Worm (Caenorhabditis elegans): ENCODE data around the gene K12H6.10.

DNA sequence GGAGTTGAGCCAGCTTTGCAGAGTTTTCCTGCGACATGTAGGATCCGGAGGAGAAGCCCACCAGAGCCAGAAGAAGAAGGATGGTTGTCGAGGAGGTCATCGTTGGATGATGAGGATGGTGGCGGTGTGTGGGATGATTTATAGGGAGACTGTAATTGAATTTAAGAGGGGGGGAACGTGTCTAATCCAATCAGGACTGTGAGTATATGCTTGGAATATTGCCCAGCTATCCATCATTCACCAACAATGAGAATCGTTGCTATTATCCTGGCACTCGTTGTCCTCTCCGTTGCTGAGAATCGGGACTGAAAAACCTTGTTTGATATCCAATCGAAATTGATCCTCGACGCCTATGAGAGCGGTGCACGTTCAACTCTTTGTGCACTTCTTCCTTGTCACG, 3.4 kb downstream of the K12H6.10 start, which contains the start of gene K12H6.5:
- TF ChIP-seq dao-5 (tag; optimal IDR thresholded peaks at IDR 0.05) (no peak), him-1 (tag; optimal IDR thresholded peaks at IDR 0.05) (no peak)
